Fruit fly (Drosophila melanogaster) whole organism, prepupa: Measurements from ENCODE around the gene scpr-C.
A peak's percentile ranks its signal among the peaks of the same experiment; 100 is the strongest.

ENCODE experiments used
- CG32006 ChIP-seq: fragments of 200-800 bp; sonication (Bioruptor generic); optimal IDR thresholded peaks from 3 replicates; lab custom pipeline; 2017; ENCODE audit warnings: missing biosample characterization, mild to moderate bottlenecking, missing genetic modification characterization
- CG6276 ChIP-seq: fragments of 200-800 bp; sonication (Bioruptor generic); optimal IDR thresholded peaks from 2 replicates; lab custom pipeline; 2017; ENCODE audit warnings: missing biosample characterization, mild to moderate bottlenecking, missing genetic modification characterization
- CG6792 ChIP-seq: fragments of 200-800 bp; sonication (Bioruptor generic); optimal IDR thresholded peaks from 3 replicates; lab custom pipeline; 2016; ENCODE audit warnings: missing biosample characterization, missing genetic modification characterization
- CG8319 ChIP-seq: fragments of 200-800 bp; sonication (Bioruptor generic); optimal IDR thresholded peaks from 3 replicates; lab custom pipeline; 2016; ENCODE audit warnings: missing biosample characterization, missing genetic modification characterization
- Lpt ChIP-seq: fragments of 200-800 bp; sonication (Bioruptor generic); optimal IDR thresholded peaks from 3 replicates; lab custom pipeline; 2016; ENCODE audit warnings: missing biosample characterization, missing genetic modification characterization
- dac ChIP-seq: fragments of 200-800 bp; sonication (Bioruptor generic); optimal IDR thresholded peaks from 2 replicates; lab custom pipeline; 2017; ENCODE audit warnings: missing biosample characterization, mild to moderate bottlenecking, missing genetic modification characterization
- eg ChIP-seq: fragments of 200-800 bp; sonication (Bioruptor generic); IDR thresholded peaks from 3 replicates; pipeline ENCODE4 v1.3.6; 2022; ENCODE audit warnings: missing biosample characterization, missing genetic modification characterization
- esn ChIP-seq: fragments of 200-800 bp; sonication (Bioruptor generic); optimal IDR thresholded peaks from 2 replicates; lab custom pipeline; 2016; ENCODE audit warnings: missing biosample characterization, mild to moderate bottlenecking, missing genetic modification characterization, moderate library complexity
- ss ChIP-seq, 2 experiments: fragments of 200-800 bp; sonication (Bioruptor generic); optimal IDR thresholded peaks; 2 replicates in 1 of 2; 3 replicates in 1 of 2; lab custom pipeline; 2017 to 2018; ENCODE audit warnings: mild to moderate bottlenecking in 2 of 2, missing biosample characterization in 2 of 2, missing genetic modification characterization in 2 of 2, moderate library complexity in 1 of 2

DNA sequence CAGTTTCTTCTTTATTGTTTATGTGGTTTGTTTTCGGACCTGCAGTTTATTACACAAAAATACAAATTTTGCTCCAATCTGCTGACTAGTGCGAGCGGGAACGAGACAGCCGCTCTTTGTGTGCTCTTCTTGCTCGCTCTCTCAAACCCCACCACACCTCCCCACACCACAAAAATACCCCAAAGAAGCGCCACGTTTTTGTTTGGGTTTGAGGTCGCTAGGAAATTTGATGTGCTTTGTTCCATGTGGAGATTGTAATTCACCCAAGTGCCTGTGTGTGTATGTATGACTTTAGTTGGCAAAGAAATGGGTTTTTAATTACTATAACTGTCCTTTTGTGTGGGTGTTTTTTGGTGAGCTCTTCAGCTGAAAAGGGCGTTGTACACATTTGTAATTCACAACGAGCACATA lies 27.3 kb upstream of the scpr-C start:
- TF ChIP-seq ss (GFP tag; optimal IDR thresholded peaks at IDR 0.05; lab: Kevin White, UChicago) (no peak), CG6276 (GFP tag; lab: Kevin White, UChicago) (no peak), Lpt (peak; percentile 56), CG32006 (GFP tag; lab: Kevin White, UChicago) (no peak), esn (no peak), eg (peak; percentile 41; the same call in 1 of the 3 replicates), dac (GFP tag; lab: Kevin White, UChicago) (no peak), CG6792 (GFP tag; lab: Kevin White, UChicago) (no peak), CG8319 (GFP tag; lab: Kevin White, UChicago) (no peak)
